Worm (Caenorhabditis elegans) whole organism, L1 larva: ENCODE data around the gene cest-5.1.

Source experiments
- Y116A8C.19 ChIP-seq: sonication (generic microtip); optimal IDR thresholded peaks from 2 replicates; lab custom pipeline; 2016; ENCODE audit warnings: missing compliant biosample characterization, missing genetic modification characterization, borderline replicate concordance
- egl-13 ChIP-seq: sonication (generic microtip); optimal IDR thresholded peaks from 2 replicates; lab custom pipeline; 2016; ENCODE audit warnings: missing genotype, missing genetic modification reagents, missing genetic modification characterization, missing compliant biosample characterization
- mab-9 ChIP-seq: fragments of 200-800 bp; sonication (Bioruptor generic); IDR thresholded peaks from 2 replicates; pipeline ENCODE4 v1.3.6; 2022; ENCODE audit warnings: missing genetic modification reagents, missing genetic modification characterization, missing compliant biosample characterization
- mep-1 ChIP-seq: fragments of 150-350 bp; optimal IDR thresholded peaks from 2 replicates; lab custom pipeline; 2014; ENCODE audit warnings: missing biosample characterization, missing genetic modification characterization
- snpc-4 ChIP-seq: fragments of 150-350 bp; optimal IDR thresholded peaks from 2 replicates; lab custom pipeline; 2014; ENCODE audit warnings: missing biosample characterization, missing genetic modification characterization

- TF ChIP-seq Y116A8C.19 (tag; lab: Kevin White, UChicago), result no peak
- no peak for TF ChIP-seq egl-13
- no peak for TF ChIP-seq mep-1 (tag; lab: Kevin White, UChicago)
- no peak for TF ChIP-seq mab-9 (GFP tag; lab: Robert Waterston, UW)
- no peak for TF ChIP-seq snpc-4 (tag; lab: Kevin White, UChicago)
These were observed 36.3 kb upstream of the cest-5.1 start, which contains the start of gene Y73B6A.1 for ce11 chrIV:6667898-6668297.
